Worm (Caenorhabditis elegans): ENCODE data around the gene E02H1.1.

DNA sequence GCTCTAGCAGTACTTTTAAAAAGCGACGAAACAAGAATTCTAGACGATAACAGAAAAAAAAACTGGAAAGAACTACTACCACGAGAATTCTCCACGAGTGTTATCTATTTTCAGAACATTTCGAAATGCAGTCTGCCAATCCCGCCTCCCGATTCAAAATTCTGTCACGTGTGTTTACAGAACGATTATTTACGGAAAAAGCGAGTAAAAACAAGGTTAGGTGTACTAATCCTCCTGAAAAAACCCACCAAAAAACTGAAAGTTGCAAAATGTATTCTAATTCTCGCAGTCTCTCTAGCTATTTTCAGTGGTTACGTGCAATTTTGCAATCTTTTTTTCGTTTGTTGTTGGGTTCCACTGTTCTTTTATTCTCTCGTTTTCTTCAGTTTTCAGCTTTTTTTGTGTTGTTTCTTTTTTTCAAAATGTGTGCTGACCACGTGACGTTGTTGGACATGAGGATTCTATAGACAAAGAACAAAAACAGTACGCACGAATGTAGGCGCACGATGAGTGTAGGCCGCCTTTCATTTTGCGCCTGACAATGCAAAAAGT is 15.6 kb upstream of the E02H1.1 start:
- TF ChIP-seq nhr-76 (tag; optimal IDR thresholded peaks at IDR 0.05) (no peak), lsy-2 (tag; optimal IDR thresholded peaks at IDR 0.05) (no peak), nhr-237 (tag; optimal IDR thresholded peaks at IDR 0.05) (no peak), nhr-12 (tag; optimal IDR thresholded peaks at IDR 0.05) (no peak), ztf-11 (tag; optimal IDR thresholded peaks at IDR 0.05) (no peak), ham-2 (GFP tag; optimal IDR thresholded peaks at IDR 0.05) (no peak), unc-39 (tag; optimal IDR thresholded peaks at IDR 0.05) (no peak), snpc-4 (tag; optimal IDR thresholded peaks at IDR 0.05) (no peak)

Measured in whole organism, mixed stage, embryonic.